Worm (Caenorhabditis elegans) whole organism, late embryonic: ENCODE measurements around the gene hrde-1.

ENCODE experiments used
- C38D4.7 ChIP-seq: fragments of 200-800 bp; sonication (Bioruptor generic); optimal IDR thresholded peaks from 2 replicates; lab custom pipeline; 2018; ENCODE audit warnings: mild to moderate bottlenecking, missing genetic modification characterization, moderate library complexity, missing compliant biosample characterization
- F13H6.1 ChIP-seq: sonication (generic microtip); optimal IDR thresholded peaks from 2 replicates; lab custom pipeline; 2016; ENCODE audit warnings: missing genetic modification characterization, missing compliant biosample characterization
- K09A11.1 ChIP-seq: sonication (generic microtip); optimal IDR thresholded peaks from 2 replicates; lab custom pipeline; 2017; ENCODE audit warnings: antibody characterized with exemption, mild to moderate bottlenecking, missing genetic modification characterization, missing compliant biosample characterization; ENCODE audit not compliant: insufficient read depth
- T23F11.4 ChIP-seq: fragments of 200-800 bp; sonication (Bioruptor generic); optimal IDR thresholded peaks from 2 replicates; lab custom pipeline; 2018; ENCODE audit warnings: mild to moderate bottlenecking, missing genetic modification characterization, missing compliant biosample characterization
- Y22D7AL.16 ChIP-seq: sonication (generic microtip); optimal IDR thresholded peaks from 2 replicates; lab custom pipeline; 2016; ENCODE audit warnings: missing genetic modification characterization, missing compliant biosample characterization
- ama-1 ChIP-seq: fragments of 150-350 bp; optimal IDR thresholded peaks from 2 replicates; lab custom pipeline; 2014
- ceh-18 ChIP-seq: sonication (generic microtip); optimal IDR thresholded peaks from 2 replicates; lab custom pipeline; 2016; ENCODE audit warnings: missing genetic modification characterization, missing compliant biosample characterization
- ceh-19 ChIP-seq: fragments of 200-800 bp; sonication (Bioruptor generic); optimal IDR thresholded peaks from 2 replicates; lab custom pipeline; 2018; ENCODE audit warnings: mild to moderate bottlenecking, missing genetic modification characterization, missing compliant biosample characterization
- ceh-2 ChIP-seq: sonication (generic microtip); optimal IDR thresholded peaks from 2 replicates; lab custom pipeline; 2016; ENCODE audit warnings: missing genotype, missing genetic modification characterization, missing compliant biosample characterization
- ceh-22 ChIP-seq: sonication (generic microtip); optimal IDR thresholded peaks from 2 replicates; lab custom pipeline; 2017; ENCODE audit warnings: missing biosample characterization, missing genetic modification characterization
- ceh-30 ChIP-seq: fragments of 150-350 bp; optimal IDR thresholded peaks from 2 replicates; lab custom pipeline; 2014; ENCODE audit warnings: missing biosample characterization, missing genetic modification characterization
- ceh-31 ChIP-seq: sonication (generic microtip); optimal IDR thresholded peaks from 2 replicates; lab custom pipeline; 2016; ENCODE audit warnings: missing genetic modification characterization, missing compliant biosample characterization
- ceh-34 ChIP-seq: sonication (generic microtip); optimal IDR thresholded peaks from 2 replicates; lab custom pipeline; 2016; ENCODE audit warnings: mild to moderate bottlenecking, missing genetic modification characterization, missing compliant biosample characterization
- ceh-9 ChIP-seq: sonication (generic microtip); optimal IDR thresholded peaks from 2 replicates; lab custom pipeline; 2016; ENCODE audit warnings: mild to moderate bottlenecking, missing genetic modification characterization, inconsistent platforms, missing compliant biosample characterization
- elt-2 ChIP-seq: sonication (generic microtip); optimal IDR thresholded peaks from 2 replicates; lab custom pipeline; 2016; ENCODE audit warnings: missing genetic modification reagents, missing genetic modification characterization, missing compliant biosample characterization
- elt-4 ChIP-seq: sonication (generic microtip); optimal IDR thresholded peaks from 2 replicates; lab custom pipeline; 2016; ENCODE audit warnings: missing genetic modification characterization, missing compliant biosample characterization
- ets-4 ChIP-seq: sonication (generic microtip); optimal IDR thresholded peaks from 2 replicates; lab custom pipeline; 2016; ENCODE audit warnings: missing genetic modification characterization, missing compliant biosample characterization
- eyg-1 ChIP-seq: sonication (generic microtip); optimal IDR thresholded peaks from 2 replicates; lab custom pipeline; 2016; ENCODE audit warnings: missing genotype, missing genetic modification characterization, missing compliant biosample characterization
- fax-1 ChIP-seq: sonication (generic microtip); optimal IDR thresholded peaks from 2 replicates; lab custom pipeline; 2016; ENCODE audit warnings: missing genotype, missing genetic modification characterization, missing compliant biosample characterization
- hlh-13 ChIP-seq: fragments of 200-800 bp; sonication (Bioruptor generic); optimal IDR thresholded peaks from 2 replicates; lab custom pipeline; 2018; ENCODE audit warnings: mild to moderate bottlenecking, missing genetic modification characterization, missing compliant biosample characterization
- hlh-15 ChIP-seq: sonication (generic microtip); optimal IDR thresholded peaks from 2 replicates; lab custom pipeline; 2016; ENCODE audit warnings: missing genetic modification characterization, missing compliant biosample characterization
- hlh-6 ChIP-seq: sonication (generic microtip); optimal IDR thresholded peaks from 2 replicates; lab custom pipeline; 2016; ENCODE audit warnings: missing genotype, missing genetic modification characterization, missing compliant biosample characterization
- hlh-8 ChIP-seq: sonication (generic microtip); optimal IDR thresholded peaks from 2 replicates; lab custom pipeline; 2016; ENCODE audit warnings: missing genotype, missing genetic modification characterization, missing compliant biosample characterization
- lim-6 ChIP-seq: sonication (generic microtip); optimal IDR thresholded peaks from 2 replicates; lab custom pipeline; 2016; ENCODE audit warnings: missing genetic modification characterization, missing compliant biosample characterization
- lin-11 ChIP-seq: fragments of 200-800 bp; sonication (Bioruptor generic); optimal IDR thresholded peaks from 2 replicates; lab custom pipeline; 2018; ENCODE audit warnings: mild to moderate bottlenecking, missing genetic modification characterization, missing compliant biosample characterization
- mec-3 ChIP-seq: sonication (generic microtip); optimal IDR thresholded peaks from 2 replicates; lab custom pipeline; 2016; ENCODE audit warnings: borderline replicate concordance, missing genetic modification characterization, missing compliant biosample characterization
- nhr-11 ChIP-seq: fragments of 150-350 bp; optimal IDR thresholded peaks from 2 replicates; lab custom pipeline; 2014; ENCODE audit warnings: missing biosample characterization, missing genetic modification characterization
- nhr-232 ChIP-seq: sonication (generic microtip); optimal IDR thresholded peaks from 2 replicates; lab custom pipeline; 2016; ENCODE audit warnings: missing genetic modification characterization, missing compliant biosample characterization
- npax-4 ChIP-seq: sonication (generic microtip); optimal IDR thresholded peaks from 2 replicates; lab custom pipeline; 2016; ENCODE audit warnings: missing genetic modification characterization, missing compliant biosample characterization
- odd-2 ChIP-seq: sonication (generic microtip); optimal IDR thresholded peaks from 2 replicates; lab custom pipeline; 2017; ENCODE audit warnings: antibody characterized with exemption, mild to moderate bottlenecking, missing genetic modification characterization, missing compliant biosample characterization
- pat-9 ChIP-seq: fragments of 200-800 bp; sonication (Bioruptor generic); optimal IDR thresholded peaks from 2 replicates; lab custom pipeline; 2018; ENCODE audit warnings: mild to moderate bottlenecking, missing genetic modification characterization, moderate library complexity, missing compliant biosample characterization
- pax-1 ChIP-seq: fragments of 150-350 bp; optimal IDR thresholded peaks from 2 replicates; lab custom pipeline; 2014; ENCODE audit warnings: missing biosample characterization, missing genetic modification characterization
- pha-2 ChIP-seq: sonication (generic microtip); optimal IDR thresholded peaks from 2 replicates; lab custom pipeline; 2017; ENCODE audit warnings: mild to moderate bottlenecking, missing genetic modification characterization, missing compliant biosample characterization
- pha-4 ChIP-seq: fragments of 150-350 bp; optimal IDR thresholded peaks from 2 replicates; lab custom pipeline; 2018; ENCODE audit warnings: missing biosample characterization, missing genetic modification reagents, missing genetic modification characterization
- pqm-1 ChIP-seq: sonication (generic microtip); optimal IDR thresholded peaks from 2 replicates; lab custom pipeline; 2016; ENCODE audit warnings: missing genetic modification characterization, missing compliant biosample characterization
- ref-2 ChIP-seq: sonication (generic microtip); optimal IDR thresholded peaks from 2 replicates; lab custom pipeline; 2016; ENCODE audit warnings: missing genetic modification characterization, missing compliant biosample characterization
- rnt-1 ChIP-seq: sonication (generic microtip); optimal IDR thresholded peaks from 2 replicates; lab custom pipeline; 2016; ENCODE audit warnings: missing genetic modification characterization, missing compliant biosample characterization
- sox-2 ChIP-seq: fragments of 200-800 bp; sonication (Bioruptor generic); IDR thresholded peaks from 2 replicates; pipeline ENCODE4 v1.3.6; 2022; ENCODE audit warnings: missing genetic modification reagents, missing genetic modification characterization, missing compliant biosample characterization
- syd-9 ChIP-seq: sonication (generic microtip); optimal IDR thresholded peaks from 2 replicates; lab custom pipeline; 2016; ENCODE audit warnings: mild to moderate bottlenecking, missing genetic modification characterization, moderate library complexity, missing compliant biosample characterization
- tbx-2 ChIP-seq: sonication (generic microtip); optimal IDR thresholded peaks from 2 replicates; lab custom pipeline; 2016; ENCODE audit warnings: missing genetic modification characterization, missing compliant biosample characterization
- ttx-3 ChIP-seq: sonication (generic microtip); optimal IDR thresholded peaks from 2 replicates; lab custom pipeline; 2016; ENCODE audit warnings: missing genetic modification reagents, missing genetic modification characterization, missing compliant biosample characterization
- unc-42 ChIP-seq: sonication (generic microtip); optimal IDR thresholded peaks from 2 replicates; lab custom pipeline; 2016; ENCODE audit warnings: missing genotype, missing genetic modification characterization, missing compliant biosample characterization
- zip-5 ChIP-seq: sonication (generic microtip); optimal IDR thresholded peaks from 2 replicates; lab custom pipeline; 2016; ENCODE audit warnings: missing genetic modification characterization, missing compliant biosample characterization
- ztf-16 ChIP-seq: sonication (generic microtip); optimal IDR thresholded peaks from 2 replicates; lab custom pipeline; 2017; ENCODE audit warnings: missing genetic modification characterization, missing compliant biosample characterization

Gene hrde-1

ce11 chrIII:4166745-4167144 is 9.2 kb downstream of the hrde-1 start, which contains the start of gene rnf-5:
TSS of gene rnf-5 (minus strand) at chrIII:4166845.
- TF ChIP-seq ceh-9 (tag; lab: Kevin White, UChicago) (no peak), Y22D7AL.16 (tag; lab: Kevin White, UChicago) (no peak), pat-9 (tag; lab: Kevin White, UChicago) (no peak), ets-4 (tag; lab: Kevin White, UChicago) (no peak), pqm-1 (tag; lab: Kevin White, UChicago) (no peak), C38D4.7 (GFP tag; lab: Kevin White, UChicago) (no peak), ceh-34 (tag; lab: Kevin White, UChicago) (no peak), lim-6 (tag; lab: Kevin White, UChicago) (no peak), hlh-6 (tag; lab: Kevin White, UChicago) (no peak), eyg-1 (tag; lab: Kevin White, UChicago) (no peak), tbx-2 (no peak), ceh-2 (tag; lab: Kevin White, UChicago) (no peak), ama-1 (no peak), nhr-11 (tag; lab: Kevin White, UChicago) (no peak), rnt-1 (tag; lab: Kevin White, UChicago) (no peak), unc-42 (tag; lab: Kevin White, UChicago) (no peak), pha-4 (tag; lab: Kevin White, UChicago) (no peak)
- TF ChIP-seq, all 69 proteins: peak for 0

ce11 chrIII:4164071-4164470 is 11.9 kb downstream of the hrde-1 start, which contains the start of gene C16C10.8:
TSS of gene C16C10.8 (minus strand) at chrIII:4164171.
- TF ChIP-seq sox-2 (GFP tag; lab: Robert Waterston, UW): no peak
- TF ChIP-seq rnt-1 (tag; lab: Kevin White, UChicago): no peak
- TF ChIP-seq zip-5 (tag; lab: Kevin White, UChicago): no peak
- TF ChIP-seq pax-1 (tag; lab: Kevin White, UChicago): no peak
- TF ChIP-seq nhr-232 (tag; lab: Kevin White, UChicago): no peak
- TF ChIP-seq hlh-8: no peak
- TF ChIP-seq syd-9 (tag; lab: Kevin White, UChicago): no peak
- TF ChIP-seq ceh-31: no peak

ce11 chrIII:4160937-4161336 is 15.0 kb downstream of the hrde-1 start, which contains the start of gene C01G12.16:
TSS of gene C01G12.16 (plus strand) at chrIII:4161237.
- TF ChIP-seq K09A11.1 (no peak), ceh-9 (tag; lab: Kevin White, UChicago) (no peak), mec-3 (tag; lab: Kevin White, UChicago) (no peak), npax-4 (tag; lab: Kevin White, UChicago) (no peak), tbx-2 (no peak), syd-9 (tag; lab: Kevin White, UChicago) (no peak), ets-4 (tag; lab: Kevin White, UChicago) (no peak), ceh-18 (tag; lab: Kevin White, UChicago) (no peak), ztf-16 (no peak), ref-2 (tag; lab: Kevin White, UChicago) (no peak), ceh-19 (no peak), ceh-22 (no peak), hlh-13 (GFP tag; lab: Kevin White, UChicago) (no peak), odd-2 (tag; lab: Kevin White, UChicago) (no peak), sox-2 (GFP tag; lab: Robert Waterston, UW) (no peak), C38D4.7 (GFP tag; lab: Kevin White, UChicago) (no peak), fax-1 (tag; lab: Kevin White, UChicago) (no peak), F13H6.1 (tag; lab: Kevin White, UChicago) (no peak), ttx-3 (tag; lab: Kevin White, UChicago) (no peak), eyg-1 (tag; lab: Kevin White, UChicago) (no peak)

ce11 chrIII:4157298-4157697 is 18.7 kb downstream of the hrde-1 start, which contains the start of gene C16C10.9:
TSS of gene C16C10.9 (minus strand) at chrIII:4157398.
- no peak for TF ChIP-seq sox-2 (GFP tag; lab: Robert Waterston, UW)
- TF ChIP-seq pha-2 (tag; lab: Kevin White, UChicago): no peak
- TF ChIP-seq elt-2 (tag; lab: Kevin White, UChicago): no peak
- no peak for TF ChIP-seq zip-5 (tag; lab: Kevin White, UChicago)
- no peak for TF ChIP-seq T23F11.4 (GFP tag; lab: Kevin White, UChicago)
- TF ChIP-seq ceh-30 (tag; lab: Kevin White, UChicago): no peak
- TF ChIP-seq elt-4 (tag; lab: Kevin White, UChicago): no peak
- TF ChIP-seq tbx-2: no peak
- TF ChIP-seq lin-11: no peak
- no peak for TF ChIP-seq hlh-15
- TF ChIP-seq, all 69 proteins: peak for 0
